Worm (Caenorhabditis elegans) whole organism, late embryonic: Measurements from ENCODE around the gene vit-6.

Source experiments
- C08G9.2 ChIP-seq: sonication (generic microtip); optimal IDR thresholded peaks from 2 replicates; lab custom pipeline; 2016; ENCODE audit warnings: mild to moderate bottlenecking, missing genetic modification characterization, moderate library complexity, missing compliant biosample characterization
- K02D7.2 ChIP-seq: sonication (generic microtip); optimal IDR thresholded peaks from 2 replicates; lab custom pipeline; 2017; ENCODE audit warnings: mild to moderate bottlenecking, missing genetic modification characterization, missing compliant biosample characterization
- K09A11.1 ChIP-seq: sonication (generic microtip); optimal IDR thresholded peaks from 2 replicates; lab custom pipeline; 2017; ENCODE audit warnings: antibody characterized with exemption, mild to moderate bottlenecking, missing genetic modification characterization, missing compliant biosample characterization; ENCODE audit not compliant: insufficient read depth
- ahr-1 ChIP-seq: sonication (generic microtip); optimal IDR thresholded peaks from 2 replicates; lab custom pipeline; 2016; ENCODE audit warnings: missing genetic modification characterization, missing compliant biosample characterization
- ama-1 ChIP-seq: fragments of 150-350 bp; optimal IDR thresholded peaks from 2 replicates; lab custom pipeline; 2014
- ceh-18 ChIP-seq: sonication (generic microtip); optimal IDR thresholded peaks from 2 replicates; lab custom pipeline; 2016; ENCODE audit warnings: missing genetic modification characterization, missing compliant biosample characterization
- ceh-19 ChIP-seq: fragments of 200-800 bp; sonication (Bioruptor generic); optimal IDR thresholded peaks from 2 replicates; lab custom pipeline; 2018; ENCODE audit warnings: mild to moderate bottlenecking, missing genetic modification characterization, missing compliant biosample characterization
- ceh-2 ChIP-seq: sonication (generic microtip); optimal IDR thresholded peaks from 2 replicates; lab custom pipeline; 2016; ENCODE audit warnings: missing genotype, missing genetic modification characterization, missing compliant biosample characterization
- ceh-22 ChIP-seq: sonication (generic microtip); optimal IDR thresholded peaks from 2 replicates; lab custom pipeline; 2017; ENCODE audit warnings: missing biosample characterization, missing genetic modification characterization
- ceh-30 ChIP-seq: fragments of 150-350 bp; optimal IDR thresholded peaks from 2 replicates; lab custom pipeline; 2014; ENCODE audit warnings: missing biosample characterization, missing genetic modification characterization
- ceh-34 ChIP-seq: sonication (generic microtip); optimal IDR thresholded peaks from 2 replicates; lab custom pipeline; 2016; ENCODE audit warnings: mild to moderate bottlenecking, missing genetic modification characterization, missing compliant biosample characterization
- ceh-48 ChIP-seq: sonication (generic microtip); optimal IDR thresholded peaks from 2 replicates; lab custom pipeline; 2016; ENCODE audit warnings: missing genetic modification characterization, inconsistent platforms, missing compliant biosample characterization
- ceh-6 ChIP-seq: fragments of 200-800 bp; sonication (Bioruptor generic); optimal IDR thresholded peaks from 2 replicates; lab custom pipeline; 2018; ENCODE audit warnings: mild to moderate bottlenecking, missing genetic modification characterization, missing compliant biosample characterization
- ceh-9 ChIP-seq: sonication (generic microtip); optimal IDR thresholded peaks from 2 replicates; lab custom pipeline; 2016; ENCODE audit warnings: mild to moderate bottlenecking, missing genetic modification characterization, inconsistent platforms, missing compliant biosample characterization
- dmd-4 ChIP-seq: sonication (generic microtip); optimal IDR thresholded peaks from 2 replicates; lab custom pipeline; 2016; ENCODE audit warnings: borderline replicate concordance, missing genetic modification characterization, missing compliant biosample characterization
- dve-1 ChIP-seq: sonication (generic microtip); optimal IDR thresholded peaks from 2 replicates; lab custom pipeline; 2017; ENCODE audit warnings: antibody characterized with exemption, mild to moderate bottlenecking, missing genetic modification characterization, missing compliant biosample characterization
- elt-2 ChIP-seq: sonication (generic microtip); optimal IDR thresholded peaks from 2 replicates; lab custom pipeline; 2016; ENCODE audit warnings: missing genetic modification reagents, missing genetic modification characterization, missing compliant biosample characterization
- elt-4 ChIP-seq: sonication (generic microtip); optimal IDR thresholded peaks from 2 replicates; lab custom pipeline; 2016; ENCODE audit warnings: missing genetic modification characterization, missing compliant biosample characterization
- eyg-1 ChIP-seq: sonication (generic microtip); optimal IDR thresholded peaks from 2 replicates; lab custom pipeline; 2016; ENCODE audit warnings: missing genotype, missing genetic modification characterization, missing compliant biosample characterization
- fax-1 ChIP-seq: sonication (generic microtip); optimal IDR thresholded peaks from 2 replicates; lab custom pipeline; 2016; ENCODE audit warnings: missing genotype, missing genetic modification characterization, missing compliant biosample characterization
- fkh-10 ChIP-seq: fragments of 150-350 bp; optimal IDR thresholded peaks from 2 replicates; lab custom pipeline; 2014; ENCODE audit warnings: missing biosample characterization, missing genetic modification reagents, missing genetic modification characterization
- gmeb-2 ChIP-seq: sonication (generic microtip); optimal IDR thresholded peaks from 2 replicates; lab custom pipeline; 2016; ENCODE audit warnings: missing genetic modification characterization, inconsistent platforms, missing compliant biosample characterization
- hlh-13 ChIP-seq: fragments of 200-800 bp; sonication (Bioruptor generic); optimal IDR thresholded peaks from 2 replicates; lab custom pipeline; 2018; ENCODE audit warnings: mild to moderate bottlenecking, missing genetic modification characterization, missing compliant biosample characterization
- hlh-15 ChIP-seq: sonication (generic microtip); optimal IDR thresholded peaks from 2 replicates; lab custom pipeline; 2016; ENCODE audit warnings: missing genetic modification characterization, missing compliant biosample characterization
- hlh-6 ChIP-seq: sonication (generic microtip); optimal IDR thresholded peaks from 2 replicates; lab custom pipeline; 2016; ENCODE audit warnings: missing genotype, missing genetic modification characterization, missing compliant biosample characterization
- hlh-8 ChIP-seq: sonication (generic microtip); optimal IDR thresholded peaks from 2 replicates; lab custom pipeline; 2016; ENCODE audit warnings: missing genotype, missing genetic modification characterization, missing compliant biosample characterization
- lim-6 ChIP-seq: sonication (generic microtip); optimal IDR thresholded peaks from 2 replicates; lab custom pipeline; 2016; ENCODE audit warnings: missing genetic modification characterization, missing compliant biosample characterization
- lin-11 ChIP-seq: fragments of 200-800 bp; sonication (Bioruptor generic); optimal IDR thresholded peaks from 2 replicates; lab custom pipeline; 2018; ENCODE audit warnings: mild to moderate bottlenecking, missing genetic modification characterization, missing compliant biosample characterization
- madf-2 ChIP-seq: sonication (generic microtip); optimal IDR thresholded peaks from 2 replicates; lab custom pipeline; 2017; ENCODE audit warnings: missing genetic modification characterization, missing compliant biosample characterization
- mec-3 ChIP-seq: sonication (generic microtip); optimal IDR thresholded peaks from 2 replicates; lab custom pipeline; 2016; ENCODE audit warnings: borderline replicate concordance, missing genetic modification characterization, missing compliant biosample characterization
- nfya-1 ChIP-seq: sonication (generic microtip); optimal IDR thresholded peaks from 2 replicates; lab custom pipeline; 2017; ENCODE audit warnings: missing genetic modification characterization, mild to moderate bottlenecking, missing compliant biosample characterization, antibody characterized with exemption, moderate library complexity
- nhr-11 ChIP-seq: fragments of 150-350 bp; optimal IDR thresholded peaks from 2 replicates; lab custom pipeline; 2014; ENCODE audit warnings: missing biosample characterization, missing genetic modification characterization
- odd-2 ChIP-seq: sonication (generic microtip); optimal IDR thresholded peaks from 2 replicates; lab custom pipeline; 2017; ENCODE audit warnings: antibody characterized with exemption, mild to moderate bottlenecking, missing genetic modification characterization, missing compliant biosample characterization
- pax-1 ChIP-seq: fragments of 150-350 bp; optimal IDR thresholded peaks from 2 replicates; lab custom pipeline; 2014; ENCODE audit warnings: missing biosample characterization, missing genetic modification characterization
- pha-2 ChIP-seq: sonication (generic microtip); optimal IDR thresholded peaks from 2 replicates; lab custom pipeline; 2017; ENCODE audit warnings: mild to moderate bottlenecking, missing genetic modification characterization, missing compliant biosample characterization
- pha-4 ChIP-seq: fragments of 150-350 bp; optimal IDR thresholded peaks from 2 replicates; lab custom pipeline; 2018; ENCODE audit warnings: missing biosample characterization, missing genetic modification reagents, missing genetic modification characterization
- pqm-1 ChIP-seq: sonication (generic microtip); optimal IDR thresholded peaks from 2 replicates; lab custom pipeline; 2016; ENCODE audit warnings: missing genetic modification characterization, missing compliant biosample characterization
- pros-1 ChIP-seq: fragments of 150-350 bp; optimal IDR thresholded peaks from 2 replicates; lab custom pipeline; 2014; ENCODE audit warnings: missing biosample characterization, missing genetic modification reagents, missing genetic modification characterization
- ref-2 ChIP-seq: sonication (generic microtip); optimal IDR thresholded peaks from 2 replicates; lab custom pipeline; 2016; ENCODE audit warnings: missing genetic modification characterization, missing compliant biosample characterization
- rnt-1 ChIP-seq: sonication (generic microtip); optimal IDR thresholded peaks from 2 replicates; lab custom pipeline; 2016; ENCODE audit warnings: missing genetic modification characterization, missing compliant biosample characterization
- sdc-2 ChIP-seq: sonication (generic microtip); optimal IDR thresholded peaks from 2 replicates; lab custom pipeline; 2016; ENCODE audit warnings: missing genotype, missing genetic modification characterization, missing compliant biosample characterization
- sox-2 ChIP-seq: fragments of 200-800 bp; sonication (Bioruptor generic); IDR thresholded peaks from 2 replicates; pipeline ENCODE4 v1.3.6; 2022; ENCODE audit warnings: missing genetic modification reagents, missing genetic modification characterization, missing compliant biosample characterization
- sox-4 ChIP-seq: sonication (generic microtip); optimal IDR thresholded peaks from 2 replicates; lab custom pipeline; 2017; ENCODE audit warnings: mild to moderate bottlenecking, missing genetic modification characterization, inconsistent platforms, missing compliant biosample characterization
- ttx-3 ChIP-seq: sonication (generic microtip); optimal IDR thresholded peaks from 2 replicates; lab custom pipeline; 2016; ENCODE audit warnings: missing genetic modification reagents, missing genetic modification characterization, missing compliant biosample characterization
- unc-3 ChIP-seq, 2 experiments: fragments of 200-800 bp in 1 of 2; sonication (Bioruptor generic) in 1 of 2; sonication (generic microtip) in 1 of 2; conservative IDR thresholded peaks in 1 of 2; optimal IDR thresholded peaks in 1 of 2; 2 replicates each; pipeline versions ENCODE4 v1.3.6 to Lab custom; 2016 to 2022; ENCODE audit warnings: missing compliant biosample characterization in 2 of 2, missing genetic modification characterization in 2 of 2, missing genetic modification reagents in 1 of 2
- unc-86 ChIP-seq: sonication (generic microtip); optimal IDR thresholded peaks from 2 replicates; lab custom pipeline; 2016; ENCODE audit warnings: missing genetic modification characterization, missing compliant biosample characterization
- zip-5 ChIP-seq: sonication (generic microtip); optimal IDR thresholded peaks from 2 replicates; lab custom pipeline; 2016; ENCODE audit warnings: missing genetic modification characterization, missing compliant biosample characterization
- ztf-16 ChIP-seq: sonication (generic microtip); optimal IDR thresholded peaks from 2 replicates; lab custom pipeline; 2017; ENCODE audit warnings: missing genetic modification characterization, missing compliant biosample characterization

Gene vit-6

DNA sequence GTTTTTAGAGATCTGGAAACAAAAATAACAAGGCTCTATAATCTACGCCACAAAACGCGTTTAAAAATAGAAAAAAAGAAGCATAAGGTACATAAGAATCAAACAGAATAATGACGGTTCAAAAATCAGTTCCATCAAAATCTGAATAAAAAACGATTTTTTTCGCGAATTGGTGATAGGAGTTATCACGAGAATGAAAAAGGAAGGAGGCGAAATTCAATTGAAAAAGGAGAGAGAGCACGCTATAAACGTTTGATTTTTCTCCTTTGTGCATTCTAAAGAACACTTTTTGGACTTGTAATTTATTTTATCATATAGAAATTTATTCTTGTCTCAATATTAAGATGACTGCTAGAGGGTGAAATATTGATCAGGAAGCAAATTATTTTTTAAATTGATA lies 9.6 kb upstream of the vit-6 start:
- TF ChIP-seq pha-2 (tag; lab: Kevin White, UChicago) (no peak), sox-4 (no peak), gmeb-2 (no peak), lin-11 (no peak), ceh-30 (tag; lab: Kevin White, UChicago) (no peak), elt-4 (tag; lab: Kevin White, UChicago) (no peak), zip-5 (tag; lab: Kevin White, UChicago) (no peak), ama-1 (lab: Kevin White, UChicago) (no peak), nhr-11 (tag; lab: Kevin White, UChicago) (no peak), ahr-1 (tag; lab: Kevin White, UChicago) (no peak), ref-2 (tag; lab: Kevin White, UChicago) (no peak), dmd-4 (tag; lab: Kevin White, UChicago) (no peak), ceh-48 (tag; lab: Kevin White, UChicago) (no peak), ceh-22 (tag; lab: Kevin White, UChicago) (no peak), ceh-34 (tag; lab: Kevin White, UChicago) (no peak), ceh-18 (no peak), dve-1 (tag; lab: Kevin White, UChicago) (no peak), unc-86 (tag; lab: Kevin White, UChicago) (no peak), ttx-3 (tag; lab: Kevin White, UChicago) (no peak), madf-2 (tag; lab: Kevin White, UChicago) (no peak)

DNA sequence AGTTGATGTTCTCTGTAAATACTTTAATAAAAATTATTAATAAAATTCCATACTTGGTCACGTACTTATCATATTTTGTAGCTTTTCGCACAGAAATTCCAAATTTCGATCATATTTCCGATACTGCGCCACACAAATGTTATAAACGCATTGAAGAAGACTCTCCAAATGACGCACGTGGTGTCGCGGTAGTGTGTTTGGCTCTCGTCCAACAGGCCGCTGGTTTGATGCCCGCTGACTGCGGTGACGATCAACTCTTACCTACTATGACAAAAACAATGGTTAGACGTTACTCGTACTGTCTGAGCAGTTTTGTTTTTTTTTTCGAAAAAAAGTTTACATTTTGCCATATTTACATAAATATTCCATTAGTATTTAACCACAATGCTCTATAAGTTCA lies 8.1 kb upstream of the vit-6 start:
- peak; percentile 98 for TF ChIP-seq gmeb-2
- peak; percentile 96 for TF ChIP-seq hlh-6 (tag; lab: Kevin White, UChicago)
- TF ChIP-seq pqm-1 (tag; lab: Kevin White, UChicago), result peak; percentile 82
- TF ChIP-seq unc-3 (GFP tag; conservative IDR thresholded peaks at IDR 0.05; lab: Robert Waterston, UW), result peak; percentile 93
- TF ChIP-seq unc-3 (tag; optimal IDR thresholded peaks at IDR 0.05; lab: Kevin White, UChicago), result peak; percentile 93
- peak; percentile 78 for TF ChIP-seq nfya-1 (tag; lab: Kevin White, UChicago)
- TF ChIP-seq sox-4, result peak; percentile 97
- peak; percentile 47 for TF ChIP-seq mec-3
- TF ChIP-seq ztf-16 (tag; lab: Kevin White, UChicago), result peak; percentile 96
- peak; percentile 83 for TF ChIP-seq rnt-1
- peak; percentile 92 for TF ChIP-seq hlh-15 (tag; lab: Kevin White, UChicago)
- peak; percentile 94 for TF ChIP-seq ref-2 (tag; lab: Kevin White, UChicago)
- peak; percentile 90 for TF ChIP-seq eyg-1
- peak; percentile 96 for TF ChIP-seq ttx-3 (tag; lab: Kevin White, UChicago)
- peak; percentile 91 for TF ChIP-seq hlh-13
- no peak for TF ChIP-seq pha-4 (tag; lab: Kevin White, UChicago)
- TF ChIP-seq ceh-34 (tag; lab: Kevin White, UChicago), result peak; percentile 95
- peak; percentile 9 for TF ChIP-seq lim-6 (tag; lab: Kevin White, UChicago)
- peak; percentile 95 for TF ChIP-seq unc-86 (tag; lab: Kevin White, UChicago)
- TF ChIP-seq sdc-2 (tag; lab: Kevin White, UChicago), result peak; percentile 89
- no peak for TF ChIP-seq pax-1 (tag; lab: Kevin White, UChicago)
- peak; percentile 97 for TF ChIP-seq ceh-6 (GFP tag; lab: Kevin White, UChicago)
- peak; percentile 95 for TF ChIP-seq ceh-19 (GFP tag; lab: Kevin White, UChicago)
- TF ChIP-seq K09A11.1 (tag; lab: Kevin White, UChicago), result peak; percentile 90
- no peak for TF ChIP-seq ama-1 (lab: Kevin White, UChicago)
- TF ChIP-seq ceh-9 (tag; lab: Kevin White, UChicago), result peak; percentile 93
- TF ChIP-seq pros-1, result peak; percentile 56
- TF ChIP-seq dve-1 (tag; lab: Kevin White, UChicago), result peak; percentile 84
- TF ChIP-seq ceh-18, result peak; percentile 77
- TF ChIP-seq fkh-10 (GFP tag; lab: Kevin White, UChicago), result peak; percentile 47
- no peak for TF ChIP-seq nhr-11 (tag; lab: Kevin White, UChicago)
- peak; percentile 82 for TF ChIP-seq C08G9.2 (tag; lab: Kevin White, UChicago)
- peak; percentile 91 for TF ChIP-seq fax-1 (tag; lab: Kevin White, UChicago)
- TF ChIP-seq K02D7.2 (tag; lab: Kevin White, UChicago), result peak; percentile 84
- TF ChIP-seq odd-2 (tag; lab: Kevin White, UChicago), result peak; percentile 81
- no peak for TF ChIP-seq elt-4 (tag; lab: Kevin White, UChicago)
- peak; percentile 94 for TF ChIP-seq madf-2 (tag; lab: Kevin White, UChicago)
- peak; percentile 98 for TF ChIP-seq elt-2 (tag; lab: Kevin White, UChicago)
- TF ChIP-seq hlh-8, result peak; percentile 89
- peak; percentile 95 for TF ChIP-seq pha-2 (tag; lab: Kevin White, UChicago)
- TF ChIP-seq ceh-2 (tag; lab: Kevin White, UChicago), result peak; percentile 90
- TF ChIP-seq ceh-22 (tag; lab: Kevin White, UChicago), result peak; percentile 33
- peak; percentile 88 for TF ChIP-seq sox-2
